Fruit fly (Drosophila melanogaster) whole organism, embryonic: ENCODE results near the gene Trxr1.

Experiments
- CG15514 ChIP-seq: fragments of 200-800 bp; sonication (Bioruptor generic); optimal IDR thresholded peaks from 3 replicates; lab custom pipeline; 2017; ENCODE audit warnings: missing biosample characterization, missing genetic modification characterization, mild to moderate bottlenecking, moderate library complexity, missing genetic modification reagents
- CG3995 ChIP-seq: fragments of 200-800 bp; sonication (Bioruptor generic); optimal IDR thresholded peaks from 3 replicates; lab custom pipeline; 2016; ENCODE audit warnings: missing biosample characterization, missing genetic modification characterization
- CG7786 ChIP-seq: fragments of 200-800 bp; sonication (Bioruptor generic); optimal IDR thresholded peaks from 2 replicates; lab custom pipeline; 2016; ENCODE audit warnings: missing biosample characterization, missing genetic modification characterization
- CoRest ChIP-seq: fragments of 200-800 bp; sonication (Bioruptor generic); optimal IDR thresholded peaks from 3 replicates; lab custom pipeline; 2018; ENCODE audit warnings: missing biosample characterization, mild to moderate bottlenecking, missing genetic modification characterization, moderate library complexity
- bab2 ChIP-seq: fragments of 200-800 bp; sonication (Bioruptor generic); optimal IDR thresholded peaks from 2 replicates; lab custom pipeline; 2016; ENCODE audit warnings: missing biosample characterization, missing genetic modification characterization
- tup ChIP-seq: fragments of 200-800 bp; sonication (Bioruptor generic); optimal IDR thresholded peaks from 2 replicates; lab custom pipeline; 2016; ENCODE audit warnings: missing biosample characterization, mild to moderate bottlenecking, missing genetic modification characterization, moderate library complexity
- usp ChIP-seq: fragments of >200 bp; optimal IDR thresholded peaks from 2 replicates; lab custom pipeline; 2017; ENCODE audit warnings: missing biosample characterization, missing genetic modification characterization

DNA sequence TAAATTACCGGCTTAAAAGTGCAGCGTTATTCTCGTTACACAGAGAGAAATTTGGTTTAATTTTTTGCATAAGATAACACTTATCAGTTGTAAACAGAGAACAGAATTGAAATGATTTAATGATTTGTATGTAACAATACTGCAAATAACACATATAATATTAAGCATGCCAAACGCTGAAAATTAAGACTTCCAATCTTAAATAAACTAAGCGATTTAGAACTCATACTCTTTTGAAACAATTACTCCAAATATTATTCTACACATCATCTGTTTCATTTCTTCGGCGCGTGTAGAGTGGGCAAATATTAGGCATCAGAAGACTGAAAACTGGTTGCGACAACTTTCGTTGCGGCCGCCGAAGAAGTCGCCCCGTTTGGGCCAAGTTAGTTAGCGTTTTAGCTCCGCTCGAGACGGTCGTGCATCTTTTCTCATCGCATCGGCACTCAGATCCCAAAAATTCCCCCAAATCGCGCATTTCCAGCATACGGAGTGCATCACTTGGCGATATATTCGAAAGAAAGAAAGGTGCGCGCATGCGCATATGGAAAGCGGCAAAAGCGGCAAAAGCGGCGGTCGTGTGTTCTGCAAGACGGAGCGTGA, 10.1 kb downstream of the Trxr1 start, which contains the start of gene CG1632:
- TF ChIP-seq CG7786 (GFP tag; lab: Kevin White, UChicago), result no peak
- no peak for TF ChIP-seq usp (GFP tag; lab: Kevin White, UChicago)
- peak; percentile 21 for TF ChIP-seq CoRest (tag; lab: Kevin White, UChicago)
- no peak for TF ChIP-seq tup
- no peak for TF ChIP-seq CG3995 (GFP tag; lab: Kevin White, UChicago)
- no peak for TF ChIP-seq CG15514 (GFP tag; lab: Kevin White, UChicago)
- TF ChIP-seq bab2 (GFP tag; lab: Kevin White, UChicago), result no peak
